Fruit fly (Drosophila melanogaster) whole organism, prepupa: ENCODE results near the gene NitFhit.

Experiments used
- CG10669 ChIP-seq: fragments of 200-800 bp; sonication (Bioruptor generic); optimal IDR thresholded peaks from 3 replicates; lab custom pipeline; 2018; ENCODE audit warnings: missing biosample characterization, mild to moderate bottlenecking, missing genetic modification characterization, moderate library complexity
- CG16779 ChIP-seq: fragments of 200-800 bp; sonication (Bioruptor generic); optimal IDR thresholded peaks from 3 replicates; lab custom pipeline; 2017; ENCODE audit warnings: missing biosample characterization, mild to moderate bottlenecking, missing genetic modification characterization
- CG3919 ChIP-seq: fragments of 200-800 bp; sonication (Bioruptor generic); optimal IDR thresholded peaks from 3 replicates; lab custom pipeline; 2016; ENCODE audit warnings: missing biosample characterization, missing genetic modification characterization
- CG4318 ChIP-seq: fragments of 200-800 bp; sonication (Bioruptor generic); optimal IDR thresholded peaks from 3 replicates; lab custom pipeline; 2017; ENCODE audit warnings: missing biosample characterization, mild to moderate bottlenecking, missing genetic modification characterization
- Eip93F ChIP-seq: fragments of 200-800 bp; sonication (Bioruptor generic); optimal IDR thresholded peaks from 2 replicates; lab custom pipeline; 2016; ENCODE audit warnings: missing biosample characterization, mild to moderate bottlenecking, missing genetic modification characterization
- Sox102F ChIP-seq: fragments of 200-800 bp; sonication (Bioruptor generic); optimal IDR thresholded peaks from 2 replicates; lab custom pipeline; 2016; ENCODE audit warnings: missing biosample characterization, mild to moderate bottlenecking, missing genetic modification characterization
- Sox15 ChIP-seq: fragments of 200-800 bp; sonication (Bioruptor generic); optimal IDR thresholded peaks from 3 replicates; lab custom pipeline; 2016; ENCODE audit warnings: missing biosample characterization, missing genetic modification characterization
- fd59A ChIP-seq: fragments of 200-800 bp; sonication (Bioruptor generic); optimal IDR thresholded peaks from 2 replicates; lab custom pipeline; 2017; ENCODE audit warnings: missing biosample characterization, mild to moderate bottlenecking, missing genetic modification characterization, missing genetic modification reagents
- ss ChIP-seq, 2 experiments: fragments of 200-800 bp; sonication (Bioruptor generic); optimal IDR thresholded peaks; 2 replicates in 1 of 2; 3 replicates in 1 of 2; lab custom pipeline; 2017 to 2018; ENCODE audit warnings: mild to moderate bottlenecking in 2 of 2, missing biosample characterization in 2 of 2, missing genetic modification characterization in 2 of 2, moderate library complexity in 1 of 2

dm6 chr3L:248226-248758, 44.8 kb downstream of the NitFhit start:
- TF ChIP-seq Eip93F (GFP tag; lab: Kevin White, UChicago) (no peak), fd59A (GFP tag; lab: Kevin White, UChicago) (no peak), CG4318 (GFP tag; lab: Kevin White, UChicago) (no peak), CG10669 (GFP tag; lab: Kevin White, UChicago) (no peak), Sox102F (GFP tag; lab: Kevin White, UChicago) (no peak), Sox15 (GFP tag; lab: Kevin White, UChicago) (no peak), CG3919 (GFP tag; lab: Kevin White, UChicago) (no peak), ss (GFP tag; optimal IDR thresholded peaks at IDR 0.05; lab: Kevin White, UChicago) (no peak), CG16779 (no peak)
